Worm (Caenorhabditis elegans) whole organism, L1 larva: ENCODE data around the gene H40L08.8.

Source experiments
- C34B4.2 ChIP-seq: sonication (generic microtip); optimal IDR thresholded peaks from 2 replicates; lab custom pipeline; 2017; ENCODE audit warnings: mild to moderate bottlenecking, missing genetic modification characterization, missing compliant biosample characterization
- fos-1 ChIP-seq: fragments of 150-350 bp; optimal IDR thresholded peaks from 2 replicates; lab custom pipeline; 2014; ENCODE audit warnings: missing biosample characterization, missing genetic modification characterization
- irx-1 ChIP-seq: sonication (generic microtip); optimal IDR thresholded peaks from 2 replicates; lab custom pipeline; 2016; ENCODE audit warnings: missing genetic modification characterization, missing compliant biosample characterization
- lin-35 ChIP-seq, 2 experiments: fragments of 150-350 bp; optimal IDR thresholded peaks; 2 replicates each; lab custom pipeline; 2014; ENCODE audit warnings: missing biosample characterization in 2 of 2, missing genetic modification characterization in 2 of 2, missing genetic modification reagents in 2 of 2
- nhr-47 ChIP-seq: sonication (generic microtip); optimal IDR thresholded peaks from 2 replicates; lab custom pipeline; 2016; ENCODE audit warnings: mild to moderate bottlenecking, missing genetic modification characterization, moderate library complexity, missing compliant biosample characterization
- nhr-84 ChIP-seq: sonication (generic microtip); optimal IDR thresholded peaks from 2 replicates; lab custom pipeline; 2017; ENCODE audit warnings: missing biosample characterization, missing genetic modification characterization
- zag-1 ChIP-seq: fragments of 150-350 bp; optimal IDR thresholded peaks from 2 replicates; lab custom pipeline; 2014; ENCODE audit warnings: missing biosample characterization, missing genetic modification characterization

H40L08.8 gene

ce11 chrX:15027997-15028396, 49.4 kb downstream of the H40L08.8 start:
- TF ChIP-seq fos-1 (tag; lab: Kevin White, UChicago) (no peak), lin-35 (GFP tag; optimal IDR thresholded peaks at IDR 0.05; lab: Kevin White, UChicago) (no peak), C34B4.2 (no peak), nhr-47 (tag; lab: Kevin White, UChicago) (no peak), zag-1 (tag; lab: Kevin White, UChicago) (no peak), irx-1 (tag; lab: Kevin White, UChicago) (no peak), nhr-84 (tag; lab: Kevin White, UChicago) (no peak)
